Worm (Caenorhabditis elegans): ENCODE data around the gene pgph-2.

The pgph-2 gene

DNA sequence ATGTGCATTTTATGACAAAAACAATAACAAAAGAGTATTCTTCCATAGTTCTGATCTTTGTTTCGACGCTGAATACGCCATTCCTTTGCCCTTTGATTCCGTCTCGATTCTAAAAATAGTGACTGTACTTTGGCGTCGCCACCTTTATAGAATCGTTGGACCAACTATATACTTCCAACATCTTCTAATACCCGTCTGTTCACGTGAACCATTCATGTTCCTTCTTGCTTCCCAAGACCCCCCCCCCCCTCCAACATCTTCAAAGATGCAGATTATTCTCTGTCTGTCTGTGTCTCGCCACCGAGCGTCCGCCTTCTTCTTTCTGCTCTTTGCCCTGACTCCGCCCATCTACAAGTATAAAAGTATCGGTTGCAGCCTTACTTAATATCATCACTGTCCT is 5.1 kb downstream of the pgph-2 start:
- TF ChIP-seq lin-15B (tag; optimal IDR thresholded peaks at IDR 0.05), result no peak
- peak; percentile 14 for TF ChIP-seq nhr-23 (tag; optimal IDR thresholded peaks at IDR 0.05)

DNA sequence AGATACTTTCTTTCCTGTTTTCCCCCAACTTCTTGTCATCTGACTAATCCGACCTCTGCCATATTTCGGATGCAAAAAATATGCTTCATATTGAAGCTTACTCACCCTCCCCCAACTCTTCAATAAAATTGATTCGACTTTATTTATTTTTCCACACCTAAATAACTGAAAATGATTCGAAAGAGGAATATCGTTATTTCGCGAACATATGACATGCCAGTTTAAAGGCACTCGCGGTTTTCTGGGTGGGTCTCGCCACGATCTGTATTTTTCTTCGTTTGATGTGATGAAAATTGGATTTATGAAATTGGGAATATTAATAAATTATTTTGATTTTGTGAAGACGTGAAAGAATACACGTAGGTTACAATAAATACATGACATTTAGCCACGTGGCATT is 6.7 kb downstream of the pgph-2 start, which contains the start of gene F44E7.3:
TSS of gene F44E7.3 (plus strand) at position 319 of the 400 bp plus-strand sequence.
- TF ChIP-seq unc-39 (tag; optimal IDR thresholded peaks at IDR 0.05), result no peak
- no peak for TF ChIP-seq zag-1 (tag; optimal IDR thresholded peaks at IDR 0.05)
- TF ChIP-seq ama-1 (optimal IDR thresholded peaks at IDR 0.05), result peak; percentile 26
- TF ChIP-seq lsy-12 (tag; optimal IDR thresholded peaks at IDR 0.05), result no peak
- TF ChIP-seq nhr-23 (tag; optimal IDR thresholded peaks at IDR 0.05), result peak; percentile 27

DNA sequence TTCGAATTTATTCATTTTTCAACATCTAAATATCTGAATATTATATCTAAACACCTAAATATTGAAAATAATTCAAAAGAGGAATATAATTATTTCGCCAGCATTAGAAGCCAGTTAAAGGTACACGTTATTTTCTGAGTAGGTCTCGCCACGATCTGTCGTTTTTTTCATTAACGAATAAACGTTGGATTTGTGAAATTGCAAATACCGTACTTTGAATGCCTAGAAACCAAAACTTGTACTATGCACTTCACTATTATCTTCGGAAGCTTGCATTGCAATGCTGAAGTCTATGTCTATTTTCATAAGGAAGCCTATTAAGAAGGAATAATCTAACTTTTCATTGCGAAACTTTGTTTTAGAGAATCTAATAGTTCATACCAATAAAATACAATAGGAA is 7.6 kb downstream of the pgph-2 start:
- TF ChIP-seq nhr-28 (tag; optimal IDR thresholded peaks at IDR 0.05), result no peak
- TF ChIP-seq nhr-67 (tag; optimal IDR thresholded peaks at IDR 0.05), result no peak
- TF ChIP-seq jun-1 (tag; optimal IDR thresholded peaks at IDR 0.05), result no peak
- no peak for TF ChIP-seq nhr-43 (tag; optimal IDR thresholded peaks at IDR 0.05; ENCODE audit: poor library complexity, severe bottlenecking)
- TF ChIP-seq hmg-11 (tag; optimal IDR thresholded peaks at IDR 0.05), result no peak
- no peak for TF ChIP-seq elt-1 (tag; optimal IDR thresholded peaks at IDR 0.05)
- no peak for TF ChIP-seq sea-2 (GFP tag; optimal IDR thresholded peaks at IDR 0.05)
- TF ChIP-seq ceh-28 (tag; optimal IDR thresholded peaks at IDR 0.05), result no peak
- TF ChIP-seq nfya-1 (tag; optimal IDR thresholded peaks at IDR 0.05; ENCODE audit: insufficient read depth), result no peak
- no peak for TF ChIP-seq nhr-23 (tag; optimal IDR thresholded peaks at IDR 0.05)
- TF ChIP-seq ztf-11 (tag; optimal IDR thresholded peaks at IDR 0.05), result no peak
- TF ChIP-seq lsy-12 (tag; optimal IDR thresholded peaks at IDR 0.05), result no peak

DNA sequence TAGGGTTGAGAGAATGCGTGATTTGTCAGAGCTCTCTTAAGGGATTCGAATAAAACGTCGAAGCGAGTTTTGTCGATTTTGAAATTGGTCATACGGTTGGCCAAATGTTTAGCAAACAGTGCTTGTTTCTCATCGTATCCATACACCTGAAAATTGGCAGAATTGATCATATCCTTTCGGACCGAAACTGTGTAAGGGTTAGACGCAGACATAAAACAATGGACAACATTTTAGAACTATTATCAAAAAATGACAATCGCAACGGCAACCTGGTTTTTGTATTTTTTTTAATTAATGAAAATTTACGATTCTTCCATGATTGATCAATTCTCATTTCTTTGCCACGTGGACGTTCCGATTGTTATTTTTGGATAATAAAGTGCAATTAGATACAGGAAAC is 9.2 kb downstream of the pgph-2 start:
- no peak for TF ChIP-seq nhr-23 (tag; optimal IDR thresholded peaks at IDR 0.05)

DNA sequence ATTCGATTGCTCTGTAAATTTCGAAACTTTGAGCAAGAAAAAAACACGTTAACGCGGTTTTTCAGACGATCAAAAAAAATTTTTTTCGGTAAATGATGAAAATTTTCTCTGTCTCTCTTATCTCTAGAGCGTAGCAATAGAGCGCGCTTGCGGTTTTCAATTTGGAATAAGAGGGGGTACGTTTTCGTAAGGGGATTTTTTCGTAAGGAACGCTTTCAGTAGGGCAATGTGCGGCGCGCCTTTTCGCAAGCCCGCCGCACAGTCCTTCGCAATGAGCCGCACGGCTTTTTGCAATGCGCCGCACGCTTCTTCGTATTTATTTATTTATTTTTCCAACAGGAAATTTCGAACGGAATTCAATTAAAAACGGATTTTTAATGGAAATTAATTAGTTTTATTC is 12.0 kb downstream of the pgph-2 start, which contains the start of gene F44E7.4:
TSS of gene F44E7.4 (minus strand) at position 13 of the 400 bp plus-strand sequence.
- TF ChIP-seq pha-4 (tag; optimal IDR thresholded peaks at IDR 0.05), result peak; percentile 58
- TF ChIP-seq elt-2 (tag; optimal IDR thresholded peaks at IDR 0.05), result peak; percentile 21
- peak; percentile 41 for TF ChIP-seq nhr-23 (tag; optimal IDR thresholded peaks at IDR 0.05)
- TF ChIP-seq snpc-4 (tag; optimal IDR thresholded peaks at IDR 0.05), result peak; percentile 20
- TF ChIP-seq lin-39 (tag; optimal IDR thresholded peaks at IDR 0.05), result peak; percentile 47
- TF ChIP-seq nhr-25 (tag; optimal IDR thresholded peaks at IDR 0.05), result peak; percentile 16
- peak; percentile 26 for TF ChIP-seq ceh-28 (tag; optimal IDR thresholded peaks at IDR 0.05)
- peak; percentile 76 for TF ChIP-seq lin-15B (tag; optimal IDR thresholded peaks at IDR 0.05)
- TF ChIP-seq nfya-1 (tag; optimal IDR thresholded peaks at IDR 0.05; ENCODE audit: insufficient read depth), result peak; percentile 58

DNA sequence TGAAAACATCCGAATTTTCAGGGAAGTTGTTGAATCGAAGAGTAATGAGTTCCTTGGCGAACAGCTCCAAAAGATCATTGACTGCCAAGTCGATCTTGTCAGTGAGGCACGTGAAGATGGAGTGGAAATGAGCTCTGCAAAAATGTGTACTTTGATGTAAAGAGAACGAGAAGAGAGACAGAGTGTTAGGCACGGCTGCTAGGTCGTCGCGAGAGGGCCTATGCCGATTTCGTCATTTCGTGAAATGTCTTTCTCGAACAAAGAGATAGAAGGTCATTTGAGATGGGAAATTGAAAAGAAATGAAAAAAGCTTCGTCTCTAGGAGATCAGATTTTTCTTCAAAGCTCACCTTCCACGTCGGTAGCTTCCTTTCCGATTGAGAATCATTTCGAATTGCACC is 15.1 kb downstream of the pgph-2 start:
- no peak for TF ChIP-seq unc-39 (tag; optimal IDR thresholded peaks at IDR 0.05)
- no peak for TF ChIP-seq nhr-76 (tag; optimal IDR thresholded peaks at IDR 0.05)

DNA sequence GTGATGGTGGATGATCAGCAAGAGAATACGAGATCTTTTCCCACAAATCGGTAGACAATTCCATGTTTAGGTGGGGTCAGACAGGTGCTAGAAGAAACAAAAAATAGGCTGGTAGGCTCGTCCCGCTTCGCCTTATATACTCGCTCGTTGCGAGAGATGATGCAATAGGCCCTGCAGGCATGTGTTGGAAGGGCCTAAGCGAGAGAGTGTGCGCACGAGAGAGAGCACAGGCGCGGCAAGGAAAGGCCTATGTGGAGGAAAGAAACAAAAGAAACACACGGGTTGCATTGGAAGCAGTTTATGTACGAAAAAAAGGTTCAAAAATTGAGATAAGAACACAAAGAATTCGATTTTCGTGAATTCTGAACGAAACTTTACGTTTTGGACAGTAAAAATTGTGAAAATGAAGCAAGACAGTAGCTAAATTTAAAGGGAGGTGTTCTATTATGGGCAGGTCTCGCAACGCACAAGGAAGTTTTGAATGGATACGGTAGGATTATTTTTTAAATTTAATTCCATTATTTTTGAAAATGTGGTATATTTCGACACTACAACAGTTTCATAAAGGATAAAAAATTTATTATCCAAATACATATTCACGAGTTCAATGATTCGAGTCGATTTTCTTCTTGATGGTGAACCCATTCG is 15.9 kb downstream of the pgph-2 start, which contains the start of gene F44E7.5:
TSS of gene F44E7.5 (minus strand) at position 210 of the 648 bp plus-strand sequence.
- no peak for TF ChIP-seq mdl-1 (tag; optimal IDR thresholded peaks at IDR 0.05)
- TF ChIP-seq egl-27 (tag; optimal IDR thresholded peaks at IDR 0.05), result no peak
- TF ChIP-seq nhr-77 (tag; optimal IDR thresholded peaks at IDR 0.05), result no peak
- no peak for TF ChIP-seq ceh-9 (tag; optimal IDR thresholded peaks at IDR 0.05)
- TF ChIP-seq pha-4 (tag; optimal IDR thresholded peaks at IDR 0.05), result peak; percentile 71
- TF ChIP-seq aly-2 (tag; optimal IDR thresholded peaks at IDR 0.05), result no peak
- TF ChIP-seq snpc-4 (tag; optimal IDR thresholded peaks at IDR 0.05), result peak; percentile 34
- no peak for TF ChIP-seq fkh-10 (GFP tag; optimal IDR thresholded peaks at IDR 0.05)
- TF ChIP-seq skn-1 (tag; optimal IDR thresholded peaks at IDR 0.05), result peak; percentile 32
- TF ChIP-seq elt-1 (tag; optimal IDR thresholded peaks at IDR 0.05), result no peak
- peak; percentile 47 for TF ChIP-seq lin-15B (tag; optimal IDR thresholded peaks at IDR 0.05)
- no peak for TF ChIP-seq egl-5 (tag; optimal IDR thresholded peaks at IDR 0.05)
- TF ChIP-seq hmg-11 (tag; optimal IDR thresholded peaks at IDR 0.05), result peak; percentile 7
- TF ChIP-seq nhr-25 (tag; optimal IDR thresholded peaks at IDR 0.05), result peak; percentile 71
- no peak for TF ChIP-seq nhr-28 (tag; optimal IDR thresholded peaks at IDR 0.05)
- peak; percentile 74 for TF ChIP-seq pqm-1 (tag; optimal IDR thresholded peaks at IDR 0.05)
- peak; percentile 15 for TF ChIP-seq R02D3.7 (tag; optimal IDR thresholded peaks at IDR 0.05)
- peak; percentile 76 for TF ChIP-seq nhr-23 (tag; optimal IDR thresholded peaks at IDR 0.05)
- TF ChIP-seq nfya-1 (tag; optimal IDR thresholded peaks at IDR 0.05; ENCODE audit: insufficient read depth), result peak; percentile 60
- peak; percentile 12 for TF ChIP-seq ama-1 (optimal IDR thresholded peaks at IDR 0.05)
- peak; percentile 86 for TF ChIP-seq elt-2 (tag; optimal IDR thresholded peaks at IDR 0.05)
- no peak for TF ChIP-seq ceh-16 (tag; optimal IDR thresholded peaks at IDR 0.05)
- no peak for TF ChIP-seq mml-1 (tag; optimal IDR thresholded peaks at IDR 0.05)
- TF ChIP-seq nhr-76 (tag; optimal IDR thresholded peaks at IDR 0.05), result no peak
- TF ChIP-seq eor-1 (tag; optimal IDR thresholded peaks at IDR 0.05), result no peak
- TF ChIP-seq zag-1 (tag; optimal IDR thresholded peaks at IDR 0.05), result no peak
- no peak for TF ChIP-seq lsy-12 (tag; optimal IDR thresholded peaks at IDR 0.05)
- peak; percentile 5 for TF ChIP-seq nhr-43 (tag; optimal IDR thresholded peaks at IDR 0.05; ENCODE audit: poor library complexity, severe bottlenecking)

Measured in whole organism, L3 larva.